Worm (Caenorhabditis elegans): ENCODE measurements around the gene mbr-1.

DNA sequence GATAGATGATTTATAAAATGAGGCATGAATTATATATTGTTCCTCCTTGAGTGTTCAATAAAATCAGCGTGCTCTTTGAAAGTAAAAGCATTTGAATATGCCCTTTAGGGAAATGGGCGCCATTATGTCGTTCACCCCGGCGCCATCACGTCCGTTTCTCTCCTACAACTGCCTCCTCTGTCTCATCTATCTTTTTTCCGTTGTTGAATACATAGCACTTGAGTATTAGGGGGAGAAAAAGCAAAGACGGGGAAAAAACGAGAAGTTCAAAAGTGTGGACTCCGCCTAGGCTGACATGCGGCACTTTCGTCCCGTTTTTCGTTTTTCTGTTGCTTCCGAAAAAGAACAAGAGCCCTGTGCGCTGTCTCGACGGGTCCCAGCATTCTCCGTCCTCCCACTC lies 45.8 kb upstream of the mbr-1 start:
- no peak for TF ChIP-seq elt-3 (tag; optimal IDR thresholded peaks at IDR 0.05)
- TF ChIP-seq lin-13 (tag; optimal IDR thresholded peaks at IDR 0.05) = no peak
- TF ChIP-seq ham-2 (GFP tag; optimal IDR thresholded peaks at IDR 0.05) = no peak
- no peak for TF ChIP-seq unc-62 (GFP tag; optimal IDR thresholded peaks at IDR 0.05)
- no peak for TF ChIP-seq sem-2 (GFP tag; optimal IDR thresholded peaks at IDR 0.05)
- TF ChIP-seq mab-5 (tag; optimal IDR thresholded peaks at IDR 0.05) = no peak
- no peak for TF ChIP-seq ztf-11 (tag; optimal IDR thresholded peaks at IDR 0.05)
- TF ChIP-seq elt-1 (tag; optimal IDR thresholded peaks at IDR 0.05; ENCODE audit: borderline replicate concordance, insufficient read depth) = no peak
- TF ChIP-seq nhr-237 (tag; optimal IDR thresholded peaks at IDR 0.05) = no peak
- TF ChIP-seq mep-1 (tag; optimal IDR thresholded peaks at IDR 0.05) = no peak
- no peak for TF ChIP-seq snpc-4 (tag; optimal IDR thresholded peaks at IDR 0.05)
- TF ChIP-seq nhr-76 (tag; optimal IDR thresholded peaks at IDR 0.05) = no peak
- TF ChIP-seq ces-1 (GFP tag; optimal IDR thresholded peaks at IDR 0.05) = no peak
- TF ChIP-seq bed-3 (GFP tag; optimal IDR thresholded peaks at IDR 0.05) = no peak
